Fruit fly (Drosophila melanogaster) whole organism, prepupa: ENCODE data around the gene CG42780.
A peak's percentile ranks its signal among the peaks of the same experiment; 100 is the strongest.

Source experiments
- CG10669 ChIP-seq: fragments of 200-800 bp; sonication (Bioruptor generic); optimal IDR thresholded peaks from 3 replicates; lab custom pipeline; 2018; ENCODE audit warnings: missing biosample characterization, mild to moderate bottlenecking, missing genetic modification characterization, moderate library complexity
- CG11762 ChIP-seq: fragments of 200-800 bp; sonication (Bioruptor generic); optimal IDR thresholded peaks from 3 replicates; lab custom pipeline; 2016; ENCODE audit warnings: missing biosample characterization, missing genetic modification characterization; ENCODE audit not compliant: insufficient read depth
- CG11902 ChIP-seq: fragments of 200-800 bp; sonication (Bioruptor generic); optimal IDR thresholded peaks from 3 replicates; lab custom pipeline; 2016; ENCODE audit warnings: missing biosample characterization, missing genetic modification characterization
- CG1621 ChIP-seq: fragments of 200-800 bp; sonication (Bioruptor generic); optimal IDR thresholded peaks from 3 replicates; lab custom pipeline; 2018; ENCODE audit warnings: missing biosample characterization, mild to moderate bottlenecking, missing genetic modification characterization
- CG16779 ChIP-seq: fragments of 200-800 bp; sonication (Bioruptor generic); optimal IDR thresholded peaks from 3 replicates; lab custom pipeline; 2017; ENCODE audit warnings: missing biosample characterization, mild to moderate bottlenecking, missing genetic modification characterization
- CG3032 ChIP-seq: fragments of 200-800 bp; optimal IDR thresholded peaks from 2 replicates; lab custom pipeline; 2019; ENCODE audit warnings: missing biosample characterization, mild to moderate bottlenecking, missing genetic modification characterization, moderate library complexity
- CG31627 ChIP-seq: fragments of 200-800 bp; sonication (Bioruptor generic); optimal IDR thresholded peaks from 3 replicates; lab custom pipeline; 2016; ENCODE audit warnings: missing biosample characterization, missing genetic modification characterization
- CG32006 ChIP-seq: fragments of 200-800 bp; sonication (Bioruptor generic); optimal IDR thresholded peaks from 3 replicates; lab custom pipeline; 2017; ENCODE audit warnings: missing biosample characterization, mild to moderate bottlenecking, missing genetic modification characterization
- CG3919 ChIP-seq: fragments of 200-800 bp; sonication (Bioruptor generic); optimal IDR thresholded peaks from 3 replicates; lab custom pipeline; 2016; ENCODE audit warnings: missing biosample characterization, missing genetic modification characterization
- CG6163 ChIP-seq: fragments of 200-800 bp; sonication (Bioruptor generic); IDR thresholded peaks from 3 replicates; pipeline ENCODE4 v1.3.6; 2022; ENCODE audit warnings: missing biosample characterization, missing genetic modification characterization
- CG6792 ChIP-seq: fragments of 200-800 bp; sonication (Bioruptor generic); optimal IDR thresholded peaks from 3 replicates; lab custom pipeline; 2016; ENCODE audit warnings: missing biosample characterization, missing genetic modification characterization
- CG6808 ChIP-seq: fragments of 200-800 bp; sonication (Bioruptor generic); optimal IDR thresholded peaks from 3 replicates; lab custom pipeline; 2017; ENCODE audit warnings: missing biosample characterization, missing genetic modification characterization, mild to moderate bottlenecking, moderate library complexity, missing genetic modification reagents
- CG6854 ChIP-seq: fragments of 200-800 bp; sonication (Bioruptor generic); optimal IDR thresholded peaks from 2 replicates; lab custom pipeline; 2017; ENCODE audit warnings: missing biosample characterization, mild to moderate bottlenecking, missing genetic modification characterization
- CG8119 ChIP-seq: fragments of 200-800 bp; sonication (Bioruptor generic); IDR thresholded peaks from 3 replicates; pipeline ENCODE4 v1.3.6; 2022; ENCODE audit warnings: missing biosample characterization, missing genetic modification characterization
- CG8319 ChIP-seq: fragments of 200-800 bp; sonication (Bioruptor generic); optimal IDR thresholded peaks from 3 replicates; lab custom pipeline; 2016; ENCODE audit warnings: missing biosample characterization, missing genetic modification characterization
- CG8632 ChIP-seq: fragments of 200-800 bp; sonication (Bioruptor generic); optimal IDR thresholded peaks from 3 replicates; lab custom pipeline; 2016; ENCODE audit warnings: missing biosample characterization, missing genetic modification characterization
- CG9139 ChIP-seq: fragments of 200-800 bp; sonication (Bioruptor generic); optimal IDR thresholded peaks from 3 replicates; lab custom pipeline; 2017; ENCODE audit warnings: missing biosample characterization, mild to moderate bottlenecking, missing genetic modification characterization
- Eip75B ChIP-seq: fragments of 200-800 bp; sonication (Bioruptor generic); optimal IDR thresholded peaks from 3 replicates; lab custom pipeline; 2016; ENCODE audit warnings: missing biosample characterization, missing genetic modification characterization
- Eip78C ChIP-seq: fragments of 200-800 bp; sonication (Bioruptor generic); peaks from one replicate; lab custom pipeline; 2016; ENCODE audit warnings: missing biosample characterization, missing genetic modification characterization
- Ets21C ChIP-seq: fragments of 200-800 bp; sonication (Bioruptor generic); optimal IDR thresholded peaks from 3 replicates; lab custom pipeline; 2016; ENCODE audit warnings: missing biosample characterization, missing genetic modification characterization
- Ets96B ChIP-seq: fragments of 200-800 bp; optimal IDR thresholded peaks from 2 replicates; lab custom pipeline; 2019; ENCODE audit warnings: missing biosample characterization, mild to moderate bottlenecking, missing genetic modification characterization, moderate library complexity
- Gug ChIP-seq: fragments of 200-800 bp; sonication (Bioruptor generic); IDR thresholded peaks from 2 replicates; pipeline ENCODE4 v1.3.6; 2022; ENCODE audit warnings: missing biosample characterization, missing genetic modification characterization
- Hr38 ChIP-seq: sonication (Bioruptor generic); optimal IDR thresholded peaks from 2 replicates; lab custom pipeline; 2016; ENCODE audit warnings: missing biosample characterization, missing genetic modification characterization
- Hr39 ChIP-seq: fragments of 200-800 bp; sonication (Bioruptor generic); optimal IDR thresholded peaks from 2 replicates; lab custom pipeline; 2016; ENCODE audit warnings: missing biosample characterization, missing genetic modification characterization
- Hr4 ChIP-seq: fragments of 200-800 bp; sonication (Bioruptor generic); optimal IDR thresholded peaks from 3 replicates; lab custom pipeline; 2016; ENCODE audit warnings: missing biosample characterization, missing genetic modification characterization
- Lpt ChIP-seq: fragments of 200-800 bp; sonication (Bioruptor generic); optimal IDR thresholded peaks from 3 replicates; lab custom pipeline; 2016; ENCODE audit warnings: missing biosample characterization, missing genetic modification characterization
- Met ChIP-seq: fragments of 200-800 bp; sonication (Bioruptor generic); optimal IDR thresholded peaks from 3 replicates; lab custom pipeline; 2016; ENCODE audit warnings: missing biosample characterization, missing genetic modification characterization
- OdsH ChIP-seq: fragments of 200-800 bp; sonication (Bioruptor generic); optimal IDR thresholded peaks from 3 replicates; lab custom pipeline; 2016; ENCODE audit warnings: missing biosample characterization, missing genetic modification characterization
- Smox ChIP-seq: fragments of 200-800 bp; sonication (Bioruptor generic); optimal IDR thresholded peaks from 3 replicates; lab custom pipeline; 2016; ENCODE audit warnings: missing biosample characterization, missing genetic modification characterization
- Sox102F ChIP-seq: fragments of 200-800 bp; sonication (Bioruptor generic); optimal IDR thresholded peaks from 2 replicates; lab custom pipeline; 2016; ENCODE audit warnings: missing biosample characterization, mild to moderate bottlenecking, missing genetic modification characterization
- Sox14 ChIP-seq: fragments of 200-800 bp; sonication (Bioruptor generic); optimal IDR thresholded peaks from 3 replicates; lab custom pipeline; 2016; ENCODE audit warnings: missing biosample characterization, missing genetic modification characterization
- acj6 ChIP-seq: fragments of 200-800 bp; sonication (Bioruptor generic); optimal IDR thresholded peaks from 3 replicates; lab custom pipeline; 2016; ENCODE audit warnings: missing biosample characterization, missing genetic modification characterization
- cyc ChIP-seq: fragments of 200-800 bp; sonication (Bioruptor generic); optimal IDR thresholded peaks from 3 replicates; lab custom pipeline; 2016; ENCODE audit warnings: missing biosample characterization, missing genetic modification characterization
- dac ChIP-seq: fragments of 200-800 bp; sonication (Bioruptor generic); optimal IDR thresholded peaks from 2 replicates; lab custom pipeline; 2017; ENCODE audit warnings: missing biosample characterization, mild to moderate bottlenecking, missing genetic modification characterization
- dsx ChIP-seq: fragments of 200-800 bp; optimal IDR thresholded peaks from 3 replicates; lab custom pipeline; 2019; ENCODE audit warnings: missing biosample characterization, mild to moderate bottlenecking, missing genetic modification characterization, moderate library complexity; ENCODE audit not compliant: poor library complexity, severe bottlenecking
- eg ChIP-seq: fragments of 200-800 bp; sonication (Bioruptor generic); IDR thresholded peaks from 3 replicates; pipeline ENCODE4 v1.3.6; 2022; ENCODE audit warnings: missing biosample characterization, missing genetic modification characterization
- fd59A ChIP-seq: fragments of 200-800 bp; sonication (Bioruptor generic); optimal IDR thresholded peaks from 2 replicates; lab custom pipeline; 2017; ENCODE audit warnings: missing biosample characterization, mild to moderate bottlenecking, missing genetic modification characterization, missing genetic modification reagents
- fd85E ChIP-seq: fragments of 200-800 bp; sonication (Bioruptor generic); optimal IDR thresholded peaks from 3 replicates; lab custom pipeline; 2016; ENCODE audit warnings: missing biosample characterization, missing genetic modification characterization
- fkh ChIP-seq: fragments of 200-800 bp; sonication (Bioruptor generic); optimal IDR thresholded peaks from 3 replicates; lab custom pipeline; 2017; ENCODE audit warnings: missing biosample characterization, mild to moderate bottlenecking, missing genetic modification characterization, moderate library complexity
- pdm3 ChIP-seq: fragments of 200-800 bp; sonication (Bioruptor generic); optimal IDR thresholded peaks from 3 replicates; lab custom pipeline; 2016; ENCODE audit warnings: missing biosample characterization, missing genetic modification characterization
- salr ChIP-seq, 2 experiments: fragments of 200-800 bp; sonication (Bioruptor generic); optimal IDR thresholded peaks; 3 replicates each; lab custom pipeline; 2016 to 2018; ENCODE audit warnings: missing biosample characterization in 2 of 2, missing genetic modification characterization in 2 of 2, mild to moderate bottlenecking in 1 of 2
- spab ChIP-seq: fragments of 200-800 bp; sonication (Bioruptor generic); optimal IDR thresholded peaks from 2 replicates; lab custom pipeline; 2017; ENCODE audit warnings: missing biosample characterization, mild to moderate bottlenecking, missing genetic modification characterization, missing genetic modification reagents
- svp ChIP-seq: fragments of 200-800 bp; sonication (Bioruptor generic); peaks from one replicate; lab custom pipeline; 2016; ENCODE audit warnings: missing biosample characterization, missing genetic modification characterization
- topi ChIP-seq: fragments of 200-800 bp; sonication (Bioruptor generic); optimal IDR thresholded peaks from 3 replicates; lab custom pipeline; 2016; ENCODE audit warnings: missing biosample characterization, missing genetic modification characterization
- vri ChIP-seq: fragments of 200-800 bp; sonication (Bioruptor generic); optimal IDR thresholded peaks from 3 replicates; lab custom pipeline; 2016; ENCODE audit warnings: missing biosample characterization, mild to moderate bottlenecking, missing genetic modification characterization

Gene CG42780

DNA sequence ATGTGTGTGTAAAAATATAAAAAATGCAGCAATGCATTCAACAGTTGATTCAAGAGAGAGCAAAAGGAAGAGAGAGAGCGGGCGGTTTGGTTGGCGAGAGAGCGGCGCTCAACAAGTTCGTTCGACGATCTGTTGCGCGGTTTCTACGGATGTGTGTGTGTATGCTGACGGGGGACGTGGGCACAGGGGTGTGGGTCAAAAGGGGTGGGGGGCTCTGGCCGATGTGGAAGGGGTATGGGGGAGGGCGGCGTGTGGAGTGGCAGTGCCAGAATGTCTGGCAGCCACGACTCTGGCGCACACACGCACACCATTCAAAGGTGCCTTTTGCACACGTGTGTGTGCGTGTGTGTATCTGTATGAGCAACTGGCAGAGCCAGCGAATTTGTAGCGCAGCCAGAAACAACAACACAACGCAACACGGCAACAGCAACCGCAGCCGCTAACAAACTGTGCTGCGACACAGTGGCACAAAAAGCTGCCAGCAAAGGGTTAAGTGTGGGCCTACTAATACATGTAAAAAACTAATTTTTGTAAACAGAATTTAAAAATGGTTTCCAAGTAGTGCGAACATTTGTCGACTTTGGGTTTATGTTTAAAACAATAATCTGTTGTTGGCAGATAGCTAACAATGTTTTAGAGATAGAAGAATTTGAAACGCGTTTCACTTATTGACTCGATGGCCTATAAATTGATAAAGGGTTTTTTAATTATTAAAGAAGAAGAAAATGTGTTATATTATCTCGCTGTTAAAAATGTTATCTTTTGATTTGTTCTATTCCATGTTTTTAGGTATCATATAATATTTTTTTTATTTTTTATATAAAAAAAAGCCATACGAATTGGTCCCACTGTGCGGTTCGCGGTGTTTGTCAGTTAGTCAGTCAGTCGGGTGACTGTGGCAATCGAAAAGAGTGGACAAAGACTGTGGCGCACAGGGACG is 25.2 kb downstream of the CG42780 start (continued):
- TF ChIP-seq CG31627 (peak; percentile 91), CG1621 (tag; lab: Kevin White, UChicago) (peak; percentile 69), fd85E (no peak), dsx (GFP tag; lab: Kevin White, UChicago) (peak; percentile 54), Eip75B (GFP tag; lab: Kevin White, UChicago) (peak; percentile 86), pdm3 (GFP tag; lab: Kevin White, UChicago) (peak; percentile 93), CG16779 (tag; lab: Kevin White, UChicago) (peak; percentile 89), Lpt (GFP tag; lab: Kevin White, UChicago) (peak; percentile 76), Smox (peak; percentile 87), vri (GFP tag; lab: Kevin White, UChicago) (peak; percentile 7), OdsH (GFP tag; lab: Kevin White, UChicago) (peak; percentile 94), Hr4 (GFP tag; lab: Kevin White, UChicago) (peak; percentile 87), dac (GFP tag; lab: Kevin White, UChicago) (peak; percentile 94), fd59A (GFP tag; lab: Kevin White, UChicago) (peak; percentile 83), acj6 (GFP tag; lab: Kevin White, UChicago) (peak; percentile 93), Sox102F (GFP tag; lab: Kevin White, UChicago) (peak; percentile 88), eg (no peak; the same call in none of the 3 replicates), Ets96B (tag; lab: Kevin White, UChicago) (peak; percentile 89), CG3919 (GFP tag; lab: Kevin White, UChicago) (peak; percentile 89), Eip78C (GFP tag; lab: Kevin White, UChicago) (peak; percentile 97), Gug (peak; percentile 70), Hr39 (peak; percentile 92), CG32006 (GFP tag; lab: Kevin White, UChicago) (peak; percentile 99), CG11762 (GFP tag; lab: Kevin White, UChicago) (peak; percentile 92), CG6854 (GFP tag; lab: Kevin White, UChicago) (peak; percentile 87), Met (peak; percentile 90), fkh (peak; percentile 12), cyc (GFP tag; lab: Kevin White, UChicago) (peak; percentile 90), svp (GFP tag; lab: Kevin White, UChicago) (peak; percentile 92), spab (GFP tag; lab: Kevin White, UChicago) (peak; percentile 93), CG8319 (GFP tag; lab: Kevin White, UChicago) (peak; percentile 85)

DNA sequence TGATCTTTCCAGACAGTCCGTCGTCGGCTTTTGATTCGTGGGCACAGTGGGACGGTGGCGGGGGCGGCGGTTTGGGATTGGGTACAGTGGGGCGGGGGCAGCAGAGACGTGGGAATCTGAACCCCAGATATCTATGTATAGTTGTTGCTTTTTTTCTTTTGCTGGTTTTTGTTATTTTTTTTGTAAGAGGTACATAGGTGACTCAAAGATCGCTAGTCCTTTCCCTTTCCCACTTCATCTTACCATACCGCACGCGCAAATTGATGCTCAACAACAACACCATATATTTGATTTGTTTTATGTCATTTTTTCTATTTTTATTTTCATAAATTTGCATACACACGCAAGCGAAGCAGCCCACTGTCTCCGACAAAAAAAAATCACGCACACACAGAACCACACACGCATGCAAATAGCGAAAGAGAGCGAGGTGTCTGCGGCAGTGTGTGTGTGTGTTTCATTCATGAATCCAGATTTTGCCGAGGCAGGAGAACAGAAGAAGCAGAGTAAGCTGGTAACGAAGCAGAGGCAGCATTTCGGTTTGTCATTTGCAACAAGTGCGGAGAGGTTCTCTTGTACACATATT is 26.1 kb downstream of the CG42780 start:
- TF ChIP-seq Lpt (GFP tag; lab: Kevin White, UChicago) (peak; percentile 75), CG8632 (GFP tag; lab: Kevin White, UChicago) (peak; percentile 80), CG6792 (GFP tag; lab: Kevin White, UChicago) (peak; percentile 90), Hr38 (no peak), salr (GFP tag; optimal IDR thresholded peaks at IDR 0.05; lab: Kevin White, UChicago) (peak; percentile 86 to 88), CG8119 (GFP tag; lab: Robert Waterston, UW) (peak; percentile 86; the same call in 2 of the 3 replicates), dsx (GFP tag; lab: Kevin White, UChicago) (peak; percentile 79), topi (GFP tag; lab: Kevin White, UChicago) (peak; percentile 81), Sox14 (GFP tag; lab: Kevin White, UChicago) (peak; percentile 82), Ets96B (tag; lab: Kevin White, UChicago) (peak; percentile 90), fd85E (peak; percentile 48), Eip78C (GFP tag; lab: Kevin White, UChicago) (peak; percentile 89), CG11902 (GFP tag; lab: Kevin White, UChicago) (peak; percentile 93), CG1621 (tag; lab: Kevin White, UChicago) (peak; percentile 90), spab (GFP tag; lab: Kevin White, UChicago) (peak; percentile 93), fkh (no peak), eg (peak; percentile 74), CG3032 (tag; lab: Kevin White, UChicago) (peak; percentile 92), Ets21C (GFP tag; lab: Kevin White, UChicago) (peak; percentile 76), Eip75B (GFP tag; lab: Kevin White, UChicago) (peak; percentile 71), svp (GFP tag; lab: Kevin White, UChicago) (peak; percentile 90), pdm3 (GFP tag; lab: Kevin White, UChicago) (peak; percentile 81), acj6 (GFP tag; lab: Kevin White, UChicago) (peak; percentile 87), CG6163 (GFP tag; lab: Robert Waterston, UW) (peak; percentile 87), CG10669 (peak; percentile 86), CG31627 (peak; percentile 86), OdsH (GFP tag; lab: Kevin White, UChicago) (peak; percentile 86), CG6808 (peak; percentile 92), cyc (GFP tag; lab: Kevin White, UChicago) (peak; percentile 80), CG9139 (peak; percentile 90)
